Worm (Caenorhabditis elegans) whole organism, late embryonic: ENCODE data around the gene F21H7.5.

Source experiments
- elt-4 ChIP-seq: sonication (generic microtip); optimal IDR thresholded peaks from 2 replicates; lab custom pipeline; 2016; ENCODE audit warnings: missing genetic modification characterization, missing compliant biosample characterization
- sox-2 ChIP-seq: fragments of 200-800 bp; sonication (Bioruptor generic); IDR thresholded peaks from 2 replicates; pipeline ENCODE4 v1.3.6; 2022; ENCODE audit warnings: missing genetic modification reagents, missing genetic modification characterization, missing compliant biosample characterization

DNA sequence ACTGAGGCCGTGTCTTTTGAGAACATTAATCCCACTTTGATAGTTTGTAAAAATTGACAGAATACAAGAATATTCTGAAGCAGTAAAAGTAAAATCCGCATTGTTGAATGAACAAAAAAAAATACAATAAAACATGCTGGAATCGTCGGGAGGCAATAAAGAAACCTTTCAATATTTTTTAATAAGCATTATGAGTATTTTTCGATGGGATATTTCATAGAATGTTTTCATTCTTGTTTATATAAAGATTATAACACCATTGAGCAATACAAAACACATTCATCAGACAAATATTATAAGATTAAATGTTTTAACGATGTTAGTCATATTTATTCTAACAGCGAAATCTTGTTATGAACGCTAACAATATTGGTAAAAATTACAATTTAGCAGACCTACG lies 16.4 kb downstream of the F21H7.5 start, which contains the start of gene gcy-20:
- TF ChIP-seq sox-2 (GFP tag; lab: Robert Waterston, UW) (no peak), elt-4 (tag; lab: Kevin White, UChicago) (no peak)
